Worm (Caenorhabditis elegans) whole organism, L4 larva: ENCODE data around the gene grd-6.

Experiments
- aly-2 ChIP-seq: sonication (generic microtip); optimal IDR thresholded peaks from 2 replicates; lab custom pipeline; 2018; ENCODE audit warnings: missing biosample characterization, missing genetic modification characterization
- ama-1 ChIP-seq: fragments of 150-350 bp; optimal IDR thresholded peaks from 2 replicates; lab custom pipeline; 2014; ENCODE audit warnings: inconsistent platforms, mixed read lengths
- ceh-82 ChIP-seq: sonication (generic microtip); optimal IDR thresholded peaks from 2 replicates; lab custom pipeline; 2017; ENCODE audit warnings: missing biosample characterization, missing genetic modification characterization
- duxl-1 ChIP-seq: sonication (generic microtip); optimal IDR thresholded peaks from 2 replicates; lab custom pipeline; 2016; ENCODE audit warnings: mild to moderate bottlenecking, missing genetic modification characterization, moderate library complexity, missing compliant biosample characterization; ENCODE audit not compliant: poor library complexity
- lin-13 ChIP-seq: fragments of 150-350 bp; optimal IDR thresholded peaks from 2 replicates; lab custom pipeline; 2014; ENCODE audit warnings: missing biosample characterization, missing genetic modification reagents, missing genetic modification characterization
- mdl-1 ChIP-seq, 2 experiments: fragments of 150-350 bp in 1 of 2; sonication (generic microtip) in 1 of 2; optimal IDR thresholded peaks; 2 replicates each; lab custom pipeline; 2014 to 2017; ENCODE audit warnings: missing biosample characterization in 2 of 2, missing genetic modification characterization in 2 of 2
- nhr-10 ChIP-seq: fragments of 150-350 bp; optimal IDR thresholded peaks from 2 replicates; lab custom pipeline; 2014; ENCODE audit warnings: missing biosample characterization, missing genetic modification characterization
- nhr-11 ChIP-seq: fragments of 150-350 bp; optimal IDR thresholded peaks from 2 replicates; lab custom pipeline; 2014; ENCODE audit warnings: missing biosample characterization, missing genetic modification characterization
- nhr-25 ChIP-seq: sonication (generic microtip); optimal IDR thresholded peaks from 2 replicates; lab custom pipeline; 2017; ENCODE audit warnings: missing genetic modification characterization, mild to moderate bottlenecking, missing compliant biosample characterization, antibody characterized with exemption, moderate library complexity, borderline replicate concordance; ENCODE audit not compliant: insufficient read depth
- nhr-76 ChIP-seq: fragments of 150-350 bp; optimal IDR thresholded peaks from 2 replicates; lab custom pipeline; 2014; ENCODE audit warnings: missing biosample characterization, missing genetic modification characterization
- pha-4 ChIP-seq, 2 experiments: fragments of 150-350 bp in 1 of 2; fragments of 200-800 bp in 1 of 2; sonication (Bioruptor generic) in 1 of 2; IDR thresholded peaks in 1 of 2; optimal IDR thresholded peaks in 1 of 2; 2 replicates each; pipeline versions ENCODE4 v1.3.6 to Lab custom; 2014 to 2022; ENCODE audit warnings: missing genetic modification characterization in 2 of 2, missing genetic modification reagents in 2 of 2, missing biosample characterization in 1 of 2, missing compliant biosample characterization in 1 of 2
- unc-130 ChIP-seq: sonication (generic microtip); optimal IDR thresholded peaks from 2 replicates; lab custom pipeline; 2016; ENCODE audit warnings: missing genetic modification reagents, missing genetic modification characterization, missing compliant biosample characterization
- zag-1 ChIP-seq: fragments of 150-350 bp; optimal IDR thresholded peaks from 2 replicates; lab custom pipeline; 2014; ENCODE audit warnings: missing biosample characterization, missing genetic modification characterization

DNA sequence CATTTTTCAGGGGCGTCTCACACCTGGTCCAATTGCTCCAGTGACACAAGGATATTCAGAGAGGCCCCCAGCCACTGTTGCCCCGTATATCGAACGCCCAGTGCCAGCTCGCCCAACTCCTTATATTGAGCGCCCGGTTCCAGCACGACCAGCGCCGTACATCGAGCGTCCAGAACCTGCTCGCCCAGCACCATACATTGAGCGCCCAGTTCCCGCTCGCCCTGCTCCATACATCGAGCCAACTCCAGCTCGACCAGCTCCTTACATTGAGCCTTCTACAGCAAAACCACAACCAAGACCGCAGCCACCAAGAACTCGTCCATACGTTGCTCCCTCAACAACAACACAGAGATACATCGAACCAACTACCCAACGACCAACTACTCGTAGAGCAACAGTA lies 1.2 kb downstream of the grd-6 start:
- TF ChIP-seq nhr-10 (no peak), nhr-11 (no peak), nhr-25 (tag; lab: Kevin White, UChicago) (no peak), lin-13 (GFP tag; lab: Kevin White, UChicago) (no peak), pha-4 (GFP tag; IDR thresholded peaks at IDR 0.05; lab: Robert Waterston, UW) (no peak), pha-4 (tag; optimal IDR thresholded peaks at IDR 0.05; lab: Kevin White, UChicago) (no peak), duxl-1 (tag; lab: Kevin White, UChicago) (no peak), ceh-82 (tag; lab: Kevin White, UChicago) (no peak), zag-1 (tag; lab: Kevin White, UChicago) (no peak), mdl-1 (tag; optimal IDR thresholded peaks at IDR 0.05; lab: Kevin White, UChicago) (no peak), unc-130 (GFP tag; lab: Kevin White, UChicago) (no peak), ama-1 (lab: Kevin White, UChicago) (no peak), aly-2 (tag; lab: Kevin White, UChicago) (no peak), nhr-76 (tag; lab: Kevin White, UChicago) (no peak)
